Fruit fly (Drosophila melanogaster) whole organism, embryonic: ENCODE results near the gene IRSp53.

ENCODE experiments used
- CG12104 ChIP-seq: fragments of 200-800 bp; sonication (Bioruptor generic); optimal IDR thresholded peaks from 3 replicates; lab custom pipeline; 2016; ENCODE audit warnings: missing biosample characterization, missing genetic modification characterization
- CG12942 ChIP-seq: fragments of 200-800 bp; sonication (Bioruptor generic); optimal IDR thresholded peaks from 3 replicates; lab custom pipeline; 2016; ENCODE audit warnings: missing biosample characterization, missing genetic modification characterization
- CG13424 ChIP-seq: fragments of 200-800 bp; sonication (Bioruptor generic); optimal IDR thresholded peaks from 2 replicates; lab custom pipeline; 2019; ENCODE audit warnings: missing biosample characterization, mild to moderate bottlenecking, missing genetic modification characterization, moderate library complexity
- CG14710 ChIP-seq: fragments of 200-800 bp; sonication (Bioruptor generic); optimal IDR thresholded peaks from 3 replicates; lab custom pipeline; 2019; ENCODE audit warnings: missing biosample characterization, mild to moderate bottlenecking, missing genetic modification characterization, moderate library complexity
- CG18599 ChIP-seq: fragments of 200-800 bp; sonication (Bioruptor generic); optimal IDR thresholded peaks from 3 replicates; lab custom pipeline; 2017; ENCODE audit warnings: missing biosample characterization, missing genetic modification characterization, mild to moderate bottlenecking, moderate library complexity, missing genetic modification reagents
- CG2199 ChIP-seq: fragments of 200-800 bp; sonication (Bioruptor generic); IDR thresholded peaks from 3 replicates; pipeline ENCODE4 v1.3.6; 2022; ENCODE audit warnings: missing biosample characterization, missing genetic modification characterization
- CG3065 ChIP-seq: fragments of 200-800 bp; sonication (Bioruptor generic); optimal IDR thresholded peaks from 2 replicates; lab custom pipeline; 2016; ENCODE audit warnings: missing biosample characterization, missing genetic modification characterization
- CG33213 ChIP-seq: fragments of 200-800 bp; sonication (Bioruptor generic); optimal IDR thresholded peaks from 3 replicates; lab custom pipeline; 2016; ENCODE audit warnings: missing biosample characterization, missing genetic modification characterization
- CG3838 ChIP-seq: fragments of 200-800 bp; sonication (Bioruptor generic); optimal IDR thresholded peaks from 3 replicates; lab custom pipeline; 2016; ENCODE audit warnings: missing biosample characterization, missing genetic modification characterization
- CG4424 ChIP-seq: fragments of 200-800 bp; sonication (Bioruptor generic); optimal IDR thresholded peaks from 3 replicates; lab custom pipeline; 2016; ENCODE audit warnings: missing biosample characterization, missing genetic modification characterization
- CG7786 ChIP-seq: fragments of 200-800 bp; sonication (Bioruptor generic); optimal IDR thresholded peaks from 2 replicates; lab custom pipeline; 2016; ENCODE audit warnings: missing biosample characterization, missing genetic modification characterization
- CG8359 ChIP-seq: fragments of 200-800 bp; sonication (Bioruptor generic); optimal IDR thresholded peaks from 2 replicates; lab custom pipeline; 2017; ENCODE audit warnings: missing biosample characterization, mild to moderate bottlenecking, missing genetic modification characterization, borderline replicate concordance
- CG9876 ChIP-seq: fragments of 200-800 bp; sonication (Bioruptor generic); optimal IDR thresholded peaks from 2 replicates; lab custom pipeline; 2016; ENCODE audit warnings: missing biosample characterization, missing genetic modification characterization
- CoRest ChIP-seq: fragments of 200-800 bp; sonication (Bioruptor generic); optimal IDR thresholded peaks from 3 replicates; lab custom pipeline; 2018; ENCODE audit warnings: missing biosample characterization, mild to moderate bottlenecking, missing genetic modification characterization, moderate library complexity
- Dbx ChIP-seq: fragments of 200-800 bp; sonication (Bioruptor generic); IDR thresholded peaks from 3 replicates; pipeline ENCODE4 v1.3.6; 2022; ENCODE audit warnings: missing biosample characterization, missing genetic modification characterization
- Dip2 ChIP-seq: fragments of 200-800 bp; sonication (Bioruptor generic); IDR thresholded peaks from 2 replicates; pipeline ENCODE4 v1.3.6; 2022; ENCODE audit warnings: missing biosample characterization, missing genetic modification characterization
- Dll ChIP-seq: fragments of 200-800 bp; sonication (Bioruptor generic); IDR thresholded peaks from 4 replicates; pipeline ENCODE4 v1.3.6; 2022; ENCODE audit warnings: missing biosample characterization, missing genetic modification characterization; ENCODE audit not compliant: partially characterized antibody
- E2f2 ChIP-seq: fragments of 200-800 bp; sonication (Bioruptor generic); IDR thresholded peaks from 2 replicates; pipeline ENCODE4 v1.3.6; 2022; ENCODE audit warnings: missing biosample characterization, missing genetic modification characterization
- HLH3B ChIP-seq: fragments of 200-800 bp; sonication (Bioruptor generic); IDR thresholded peaks from 2 replicates; pipeline ENCODE4 v1.3.6; 2022; ENCODE audit warnings: missing biosample characterization, missing genetic modification characterization
- Hmx ChIP-seq: fragments of 200-800 bp; sonication (Bioruptor generic); optimal IDR thresholded peaks from 2 replicates; lab custom pipeline; 2016; ENCODE audit warnings: missing biosample characterization, missing genetic modification characterization
- Hsf ChIP-seq: fragments of 200-800 bp; sonication (Bioruptor generic); optimal IDR thresholded peaks from 3 replicates; lab custom pipeline; 2016; ENCODE audit warnings: missing biosample characterization, missing genetic modification characterization
- Mad ChIP-seq: fragments of 200-800 bp; sonication (Bioruptor generic); optimal IDR thresholded peaks from 2 replicates; lab custom pipeline; 2016; ENCODE audit warnings: missing biosample characterization, missing genetic modification characterization
- Nf-YC ChIP-seq: fragments of 200-800 bp; optimal IDR thresholded peaks from 3 replicates; lab custom pipeline; 2019; ENCODE audit warnings: missing biosample characterization, mild to moderate bottlenecking, missing genetic modification characterization, moderate library complexity
- Opbp ChIP-seq: fragments of 200-800 bp; sonication (Bioruptor generic); IDR thresholded peaks from 3 replicates; pipeline ENCODE4 v1.3.6; 2022; ENCODE audit warnings: missing biosample characterization, missing genetic modification characterization; ENCODE audit not compliant: partially characterized antibody
- PHDP ChIP-seq: fragments of 200-800 bp; sonication (Bioruptor generic); optimal IDR thresholded peaks from 3 replicates; lab custom pipeline; 2018; ENCODE audit warnings: missing biosample characterization, mild to moderate bottlenecking, missing genetic modification characterization, moderate library complexity
- Tbp ChIP-seq: fragments of >200 bp; optimal IDR thresholded peaks from 2 replicates; lab custom pipeline; 2018; ENCODE audit warnings: missing biosample characterization, missing genetic modification characterization
- Trl ChIP-seq, 3 experiments: fragments of >200 bp in 2 of 3; fragments of 200-800 bp in 1 of 3; sonication (Bioruptor generic) in 1 of 3; optimal IDR thresholded peaks; 2 replicates in 1 of 3; 3 replicates in 2 of 3; lab custom pipeline; 2016 to 2017; ENCODE audit warnings: missing biosample characterization in 1 of 3, missing genetic modification characterization in 1 of 3
- Usf ChIP-seq: fragments of 200-800 bp; sonication (Bioruptor generic); optimal IDR thresholded peaks from 2 replicates; lab custom pipeline; 2017; ENCODE audit warnings: missing genotype, missing biosample characterization, missing genetic modification characterization
- ato ChIP-seq: fragments of 200-800 bp; sonication (Bioruptor generic); IDR thresholded peaks from 2 replicates; pipeline ENCODE4 v1.3.6; 2022; ENCODE audit warnings: missing biosample characterization, missing genetic modification characterization; ENCODE audit not compliant: partially characterized antibody
- bowl ChIP-seq: fragments of 200-800 bp; sonication (Bioruptor generic); IDR thresholded peaks from 2 replicates; pipeline ENCODE4 v1.3.6; 2022; ENCODE audit warnings: missing biosample characterization, missing genetic modification characterization
- caup ChIP-seq: fragments of 200-800 bp; sonication (Bioruptor generic); optimal IDR thresholded peaks from 3 replicates; lab custom pipeline; 2017; ENCODE audit warnings: missing biosample characterization, mild to moderate bottlenecking, missing genetic modification characterization, moderate library complexity; ENCODE audit not compliant: severe bottlenecking
- dimm ChIP-seq: fragments of 200-800 bp; sonication (Bioruptor generic); IDR thresholded peaks from 2 replicates; pipeline ENCODE4 v1.3.6; 2022; ENCODE audit warnings: missing biosample characterization, missing genetic modification characterization
- dmrt11E ChIP-seq: fragments of 200-800 bp; sonication (Bioruptor generic); optimal IDR thresholded peaks from 3 replicates; lab custom pipeline; 2018; ENCODE audit warnings: missing biosample characterization, mild to moderate bottlenecking, missing genetic modification characterization, moderate library complexity
- dysf ChIP-seq: fragments of 200-800 bp; sonication (Bioruptor generic); IDR thresholded peaks from 3 replicates; pipeline ENCODE4 v1.3.6; 2022; ENCODE audit warnings: missing biosample characterization, missing genetic modification characterization
- eve ChIP-seq, 2 experiments: fragments of >200 bp; optimal IDR thresholded peaks; 2 replicates each; lab custom pipeline; 2017; ENCODE audit warnings: missing biosample characterization in 2 of 2, missing genetic modification characterization in 2 of 2
- fd96Cb ChIP-seq: fragments of 200-800 bp; sonication (Bioruptor generic); optimal IDR thresholded peaks from 2 replicates; lab custom pipeline; 2018; ENCODE audit warnings: missing biosample characterization, mild to moderate bottlenecking, missing genetic modification characterization, moderate library complexity
- gcm ChIP-seq: fragments of 200-800 bp; sonication (Bioruptor generic); optimal IDR thresholded peaks from 2 replicates; lab custom pipeline; 2019; ENCODE audit warnings: missing biosample characterization, mild to moderate bottlenecking, missing genetic modification characterization, moderate library complexity
- grn ChIP-seq: fragments of 200-800 bp; sonication (Bioruptor generic); optimal IDR thresholded peaks from 3 replicates; lab custom pipeline; 2017; ENCODE audit warnings: missing biosample characterization, missing genetic modification characterization
- gro ChIP-seq: fragments of 200-800 bp; sonication (Bioruptor generic); optimal IDR thresholded peaks from 2 replicates; lab custom pipeline; 2016; ENCODE audit warnings: missing biosample characterization, missing genetic modification characterization
- lab ChIP-seq: fragments of 200-800 bp; sonication (Bioruptor generic); optimal IDR thresholded peaks from 3 replicates; lab custom pipeline; 2017; ENCODE audit warnings: missing biosample characterization, missing genetic modification characterization, mild to moderate bottlenecking, moderate library complexity, missing genetic modification reagents
- lola ChIP-seq, 3 experiments: fragments of >200 bp in 2 of 3; fragments of 200-800 bp in 1 of 3; sonication (Bioruptor generic) in 1 of 3; optimal IDR thresholded peaks; 2 replicates each; lab custom pipeline; 2017 to 2019; ENCODE audit warnings: missing biosample characterization in 3 of 3, missing genetic modification characterization in 3 of 3, mild to moderate bottlenecking in 1 of 3, moderate library complexity in 1 of 3
- repo ChIP-seq: fragments of 200-800 bp; sonication (Bioruptor generic); optimal IDR thresholded peaks from 2 replicates; lab custom pipeline; 2016; ENCODE audit warnings: missing biosample characterization, missing genetic modification characterization
- sd ChIP-seq: fragments of 200-800 bp; sonication (Bioruptor generic); optimal IDR thresholded peaks from 3 replicates; lab custom pipeline; 2018; ENCODE audit warnings: missing biosample characterization, mild to moderate bottlenecking, missing genetic modification characterization, moderate library complexity
- sim ChIP-seq: fragments of 200-800 bp; sonication (Bioruptor generic); IDR thresholded peaks from 2 replicates; pipeline ENCODE4 v1.3.6; 2022; ENCODE audit warnings: missing biosample characterization, missing genetic modification characterization
- sug ChIP-seq: fragments of 200-800 bp; optimal IDR thresholded peaks from 2 replicates; lab custom pipeline; 2019; ENCODE audit warnings: missing biosample characterization, mild to moderate bottlenecking, missing genetic modification characterization, moderate library complexity
- tna ChIP-seq: fragments of 200-800 bp; sonication (Bioruptor generic); IDR thresholded peaks from 2 replicates; pipeline ENCODE4 v1.3.6; 2022; ENCODE audit warnings: missing biosample characterization, missing genetic modification characterization; ENCODE audit not compliant: partially characterized antibody
- trh ChIP-seq: fragments of 200-800 bp; sonication (Bioruptor generic); optimal IDR thresholded peaks from 2 replicates; lab custom pipeline; 2016; ENCODE audit warnings: missing biosample characterization, missing genetic modification characterization
- vfl ChIP-seq: fragments of 200-800 bp; sonication (Bioruptor generic); optimal IDR thresholded peaks from 2 replicates; lab custom pipeline; 2016; ENCODE audit warnings: missing biosample characterization, missing genetic modification characterization

The IRSp53 gene

DNA sequence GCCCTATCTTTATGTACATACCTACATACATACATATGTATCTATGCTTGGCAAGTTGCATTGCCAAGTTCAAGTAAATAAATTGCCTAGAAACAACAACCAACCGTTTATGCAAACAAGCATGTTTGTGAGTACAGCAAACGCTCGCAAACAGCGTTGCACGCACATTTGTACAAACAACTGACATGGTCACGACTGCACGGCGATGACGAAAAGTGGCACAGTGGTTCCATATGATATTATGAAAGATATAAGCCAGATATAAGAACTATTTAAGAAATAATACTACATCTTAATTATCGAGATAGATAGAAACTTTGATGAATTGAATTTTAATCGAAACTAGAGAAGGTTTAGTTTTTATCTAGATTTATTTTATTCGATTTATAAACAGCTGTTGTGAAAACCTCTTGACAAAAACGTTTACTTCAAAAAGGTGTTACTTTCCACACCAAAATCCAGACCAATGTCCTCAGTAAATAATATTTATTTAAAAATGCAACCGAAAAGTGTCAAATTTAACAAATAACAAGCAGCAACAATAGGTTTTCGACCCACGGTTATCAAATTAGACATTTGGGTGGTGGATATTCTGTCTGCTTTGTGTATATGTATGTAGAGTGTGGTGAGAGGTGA is 45.9 kb upstream of the IRSp53 start (continued):
- peak; percentile 63 for TF ChIP-seq CG7786
- TF ChIP-seq repo (GFP tag; lab: Kevin White, UChicago), result peak; percentile 78
- TF ChIP-seq bowl (GFP tag; lab: Robert Waterston, UW), result no peak
- peak; percentile 85 for TF ChIP-seq CG18599 (GFP tag; lab: Kevin White, UChicago)
- TF ChIP-seq sim (GFP tag; lab: Robert Waterston, UW), result peak; percentile 71
- TF ChIP-seq Opbp, result no peak
- peak; percentile 72 for TF ChIP-seq E2f2 (GFP tag; lab: Robert Waterston, UW)
- TF ChIP-seq Usf (GFP tag; lab: Kevin White, UChicago), result peak; percentile 56
- TF ChIP-seq ato (GFP tag; lab: Robert Waterston, UW), result no peak
- TF ChIP-seq CG9876 (GFP tag; lab: Kevin White, UChicago), result peak; percentile 23
- TF ChIP-seq CG12104 (GFP tag; lab: Kevin White, UChicago), result peak; percentile 87
- TF ChIP-seq CG14710 (tag; lab: Kevin White, UChicago), result peak; percentile 91
- TF ChIP-seq trh (GFP tag; lab: Kevin White, UChicago), result peak; percentile 76
- TF ChIP-seq gro (GFP tag; lab: Kevin White, UChicago), result peak; percentile 22
- TF ChIP-seq lab (GFP tag; lab: Kevin White, UChicago), result peak; percentile 89
- TF ChIP-seq gcm (GFP tag; lab: Kevin White, UChicago), result peak; percentile 91
- TF ChIP-seq dysf (GFP tag; lab: Robert Waterston, UW), result peak; percentile 87; the same call in 1 of the 3 replicates
- TF ChIP-seq Trl (optimal IDR thresholded peaks at IDR 0.05; lab: Kevin White, UChicago), result no peak
- TF ChIP-seq Trl (GFP tag; optimal IDR thresholded peaks at IDR 0.05; lab: Kevin White, UChicago), result peak; percentile 81
- TF ChIP-seq Tbp (GFP tag; lab: Kevin White, UChicago), result no peak
- peak; percentile 53; the same call in 1 of the 3 replicates for TF ChIP-seq Dbx (GFP tag; lab: Robert Waterston, UW)
- TF ChIP-seq sd (tag; lab: Kevin White, UChicago), result peak; percentile 73
- peak; percentile 94 for TF ChIP-seq CG4424
- TF ChIP-seq Nf-YC (tag; lab: Kevin White, UChicago), result peak; percentile 84
- peak; percentile 93 for TF ChIP-seq Hsf (GFP tag; lab: Kevin White, UChicago)
- peak; percentile 29 for TF ChIP-seq vfl (GFP tag; lab: Kevin White, UChicago)
- peak; percentile 1 to 98 for TF ChIP-seq eve (GFP tag; optimal IDR thresholded peaks at IDR 0.05; lab: Kevin White, UChicago)
- TF ChIP-seq CG13424 (tag; lab: Kevin White, UChicago), result peak; percentile 94
- TF ChIP-seq CG33213 (GFP tag; lab: Kevin White, UChicago), result peak; percentile 79
- no peak; the same call in 1 of the 2 replicates for TF ChIP-seq Dip2 (GFP tag; lab: Robert Waterston, UW)
- peak; percentile 89 for TF ChIP-seq dmrt11E (tag; lab: Kevin White, UChicago)
- TF ChIP-seq tna (GFP tag; lab: Robert Waterston, UW), result no peak
- TF ChIP-seq CG3065 (GFP tag; lab: Kevin White, UChicago), result peak; percentile 68
- TF ChIP-seq Mad (GFP tag; lab: Kevin White, UChicago), result peak; percentile 77
- peak; percentile 61; the same call in 2 of the 3 replicates for TF ChIP-seq CG2199 (GFP tag; lab: Robert Waterston, UW)
- TF ChIP-seq CG8359, result peak; percentile 71
- TF ChIP-seq caup (GFP tag; lab: Kevin White, UChicago), result peak; percentile 80
- TF ChIP-seq CG12942 (GFP tag; lab: Kevin White, UChicago), result peak; percentile 47
- peak in 1 of 3 experiments; percentile 96 for TF ChIP-seq lola (GFP tag; optimal IDR thresholded peaks at IDR 0.05; lab: Kevin White, UChicago)
- TF ChIP-seq dimm, result peak; percentile 4; the same call in 1 of the 2 replicates
- TF ChIP-seq Hmx (GFP tag; lab: Kevin White, UChicago), result peak; percentile 68
- TF ChIP-seq PHDP, result peak; percentile 89
- TF ChIP-seq Dll (GFP tag; lab: Robert Waterston, UW), result 0 out of 4 replicates have a peak, but pooled peaks have one; percentile 25
- peak; percentile 74 for TF ChIP-seq grn
- TF ChIP-seq CoRest, result peak; percentile 95
- TF ChIP-seq sug (tag; lab: Kevin White, UChicago), result peak; percentile 78
- TF ChIP-seq fd96Cb (tag; lab: Kevin White, UChicago), result peak; percentile 89
- peak; percentile 71 for TF ChIP-seq HLH3B
- peak; percentile 79 for TF ChIP-seq CG3838 (GFP tag; lab: Kevin White, UChicago)
